Worm (Caenorhabditis elegans): ENCODE data around the gene cwc-15.

- TF ChIP-seq lin-39 (tag; optimal IDR thresholded peaks at IDR 0.05) (no peak), tbx-2 (tag; optimal IDR thresholded peaks at IDR 0.05) (no peak), C16A3.4 (tag; optimal IDR thresholded peaks at IDR 0.05) (no peak), nhr-76 (tag; optimal IDR thresholded peaks at IDR 0.05) (no peak), nhr-12 (tag; optimal IDR thresholded peaks at IDR 0.05) (no peak), grh-1 (GFP tag; IDR thresholded peaks at IDR 0.05) (no peak), nhr-20 (tag; optimal IDR thresholded peaks at IDR 0.05) (no peak), ets-5 (GFP tag; IDR thresholded peaks at IDR 0.05) (no peak), elt-2 (tag; optimal IDR thresholded peaks at IDR 0.05) (no peak), mdl-1 (tag; optimal IDR thresholded peaks at IDR 0.05) (no peak), aha-1 (tag; optimal IDR thresholded peaks at IDR 0.05) (no peak), nhr-90 (tag; optimal IDR thresholded peaks at IDR 0.05; ENCODE audit: poor library complexity) (no peak), ztf-11 (tag; optimal IDR thresholded peaks at IDR 0.05) (no peak)
Observed at ce11 chrV:16016977-16017376, 6.2 kb upstream of the cwc-15 start.
